Worm (Caenorhabditis elegans): ENCODE results near the gene flp-5.
"Not testable (repeated sequence)": the region's sequence is repeated elsewhere in the genome, so short reads cannot be mapped to it uniquely, and the experiment has no call there.

Gene flp-5

ce11 chrX:8520402-8520801 lies 7.6 kb upstream of the flp-5 start, which contains the start of gene H03E18.2:
Gene H03E18.2, minus strand, starts transcription at chrX:8520502.
- no peak for TF ChIP-seq elt-3 (tag; optimal IDR thresholded peaks at IDR 0.05)
- TF ChIP-seq nhr-11 (tag; optimal IDR thresholded peaks at IDR 0.05): no peak

- no peak for TF ChIP-seq elt-2 (tag; optimal IDR thresholded peaks at IDR 0.05)
- TF ChIP-seq nhr-28 (tag; optimal IDR thresholded peaks at IDR 0.05): no peak
- TF ChIP-seq lin-39 (tag; optimal IDR thresholded peaks at IDR 0.05): no peak
- no peak for TF ChIP-seq nfya-1 (tag; optimal IDR thresholded peaks at IDR 0.05; ENCODE audit: insufficient read depth)
- no peak for TF ChIP-seq nhr-43 (tag; optimal IDR thresholded peaks at IDR 0.05; ENCODE audit: poor library complexity, severe bottlenecking)
- TF ChIP-seq jun-1 (tag; optimal IDR thresholded peaks at IDR 0.05): no peak
- TF ChIP-seq lsy-12 (tag; optimal IDR thresholded peaks at IDR 0.05): no peak
- TF ChIP-seq tbx-2 (tag; optimal IDR thresholded peaks at IDR 0.05): no peak
- no peak for TF ChIP-seq egl-5 (tag; optimal IDR thresholded peaks at IDR 0.05)
- no peak for TF ChIP-seq nhr-237 (tag; optimal IDR thresholded peaks at IDR 0.05)
- no peak for TF ChIP-seq nhr-11 (tag; optimal IDR thresholded peaks at IDR 0.05)
- no peak for TF ChIP-seq ceh-28 (tag; optimal IDR thresholded peaks at IDR 0.05)
- no peak for TF ChIP-seq nhr-77 (tag; optimal IDR thresholded peaks at IDR 0.05)
- no peak for TF ChIP-seq mml-1 (tag; optimal IDR thresholded peaks at IDR 0.05)
- no peak for TF ChIP-seq hmg-11 (tag; optimal IDR thresholded peaks at IDR 0.05)
- no peak for TF ChIP-seq nhr-76 (tag; optimal IDR thresholded peaks at IDR 0.05)
- no peak for TF ChIP-seq aly-2 (tag; optimal IDR thresholded peaks at IDR 0.05)
- TF ChIP-seq skn-1 (tag; optimal IDR thresholded peaks at IDR 0.05): no peak
- TF ChIP-seq nhr-25 (tag; optimal IDR thresholded peaks at IDR 0.05): no peak
Measured at ce11 chrX:8521614-8522013, 6.4 kb upstream of the flp-5 start, which contains the start of gene C03G5.14. Gene C03G5.14, plus strand, starts transcription at chrX:8521914.

DNA sequence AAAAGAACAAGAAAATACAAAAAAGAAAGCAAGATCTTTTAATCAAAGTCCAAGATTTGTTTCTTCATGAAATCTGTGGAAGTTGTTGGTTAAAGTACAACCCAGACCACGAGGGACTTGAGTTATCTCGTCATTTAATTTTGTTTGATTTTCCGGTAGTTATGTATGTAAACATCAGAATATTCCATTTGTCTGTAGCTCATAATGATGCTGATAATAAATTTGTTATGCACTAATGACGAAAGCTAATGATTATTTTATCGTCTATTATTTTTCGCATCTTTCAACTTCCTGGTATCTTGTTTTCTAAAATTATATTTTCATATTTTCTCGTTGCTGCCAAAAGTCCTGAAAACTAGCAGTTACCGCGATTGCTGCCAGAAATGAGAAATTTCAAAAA lies 5.0 kb upstream of the flp-5 start:
- no peak for TF ChIP-seq elt-3 (tag; optimal IDR thresholded peaks at IDR 0.05)
- no peak for TF ChIP-seq egl-27 (tag; optimal IDR thresholded peaks at IDR 0.05)
- no peak for TF ChIP-seq R02D3.7 (tag; optimal IDR thresholded peaks at IDR 0.05)

DNA sequence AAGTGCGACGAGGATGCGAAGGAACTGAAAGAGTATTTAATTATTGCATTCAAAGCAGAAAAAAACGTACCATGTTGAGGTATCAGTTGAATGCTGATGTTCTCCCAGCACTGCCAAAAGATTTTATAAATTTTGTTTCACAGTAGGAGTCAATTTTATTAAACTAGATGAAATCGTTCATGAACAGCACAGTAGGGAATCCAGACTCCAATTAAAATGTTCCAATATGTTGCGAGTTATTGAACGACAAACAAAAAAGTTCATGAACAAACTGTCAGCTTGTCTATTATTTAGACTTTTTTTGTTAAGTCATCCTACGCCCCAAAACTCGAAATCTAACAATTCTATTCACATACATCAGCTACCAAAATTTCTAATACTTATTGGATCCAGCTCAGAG lies 7.0 kb downstream of the flp-5 start, which contains the start of gene nspc-1:
Gene nspc-1 (minus strand): TSS at position 101 of the 400 bp plus-strand sequence.
- TF ChIP-seq ztf-4, mml-1, eor-1 (tag; optimal IDR thresholded peaks at IDR 0.05): not testable (repeated sequence)

- TF ChIP-seq nfya-1 (tag; optimal IDR thresholded peaks at IDR 0.05; ENCODE audit: insufficient read depth) (no peak), nhr-25 (tag; optimal IDR thresholded peaks at IDR 0.05) (no peak), nhr-77 (tag; optimal IDR thresholded peaks at IDR 0.05) (no peak), ama-1 (optimal IDR thresholded peaks at IDR 0.05) (no peak), ceh-28 (tag; optimal IDR thresholded peaks at IDR 0.05) (no peak), unc-62 (GFP tag; optimal IDR thresholded peaks at IDR 0.05) (no peak), nhr-43 (tag; optimal IDR thresholded peaks at IDR 0.05; ENCODE audit: poor library complexity, severe bottlenecking) (no peak), skn-1 (tag; optimal IDR thresholded peaks at IDR 0.05) (no peak), fkh-2 (tag; optimal IDR thresholded peaks at IDR 0.05) (no peak), nhr-67 (tag; optimal IDR thresholded peaks at IDR 0.05) (no peak), ztf-4 (tag; optimal IDR thresholded peaks at IDR 0.05) (no peak), nhr-76 (tag; optimal IDR thresholded peaks at IDR 0.05) (no peak), ztf-11 (tag; optimal IDR thresholded peaks at IDR 0.05) (no peak), nhr-28 (tag; optimal IDR thresholded peaks at IDR 0.05) (no peak), ceh-82 (tag; optimal IDR thresholded peaks at IDR 0.05) (no peak), tbx-2 (tag; optimal IDR thresholded peaks at IDR 0.05) (no peak), egl-5 (tag; optimal IDR thresholded peaks at IDR 0.05) (no peak), ceh-16 (tag; optimal IDR thresholded peaks at IDR 0.05) (no peak)
Measured at ce11 chrX:8536791-8537190, 8.7 kb downstream of the flp-5 start, which contains the start of gene nspc-3. Gene nspc-3, plus strand, starts transcription at chrX:8537091.

- TF ChIP-seq egl-5, nhr-11, nhr-28 (tag; optimal IDR thresholded peaks at IDR 0.05): not testable (repeated sequence)
Measured at ce11 chrX:8538262-8538776, 10.3 kb downstream of the flp-5 start, which contains the start of the genes nspc-4 and nspc-5. Gene nspc-4, minus strand, starts transcription at chrX:8538362. Gene nspc-5, plus strand, starts transcription at chrX:8538726.
